Worm (Caenorhabditis elegans) whole organism, L1 larva: ENCODE data around the gene ZK154.4.

Experiments
- C16A3.4 ChIP-seq: fragments of 150-350 bp; optimal IDR thresholded peaks from 2 replicates; lab custom pipeline; 2014; ENCODE audit warnings: missing biosample characterization, missing genetic modification characterization
- C34B4.2 ChIP-seq: sonication (generic microtip); optimal IDR thresholded peaks from 2 replicates; lab custom pipeline; 2017; ENCODE audit warnings: mild to moderate bottlenecking, missing genetic modification characterization, missing compliant biosample characterization
- Y116A8C.19 ChIP-seq: sonication (generic microtip); optimal IDR thresholded peaks from 2 replicates; lab custom pipeline; 2016; ENCODE audit warnings: missing compliant biosample characterization, missing genetic modification characterization, borderline replicate concordance
- ama-1 ChIP-seq: fragments of 150-350 bp; optimal IDR thresholded peaks from 2 replicates; lab custom pipeline; 2014
- blmp-1 ChIP-seq: fragments of 150-350 bp; optimal IDR thresholded peaks from 2 replicates; lab custom pipeline; 2014; ENCODE audit warnings: missing biosample characterization, missing genetic modification characterization
- ceh-8 ChIP-seq: fragments of 200-800 bp; sonication (Bioruptor generic); optimal IDR thresholded peaks from 2 replicates; lab custom pipeline; 2018; ENCODE audit warnings: mild to moderate bottlenecking, missing genetic modification characterization, moderate library complexity, missing compliant biosample characterization
- ceh-88 ChIP-seq: fragments of 200-800 bp; sonication (Bioruptor generic); IDR thresholded peaks from 2 replicates; pipeline ENCODE4 v1.3.6; 2022; ENCODE audit warnings: missing genetic modification characterization, missing compliant biosample characterization
- ceh-90 ChIP-seq: sonication (generic microtip); optimal IDR thresholded peaks from 2 replicates; lab custom pipeline; 2016; ENCODE audit warnings: missing genetic modification characterization, missing compliant biosample characterization
- dsc-1 ChIP-seq: sonication (generic microtip); optimal IDR thresholded peaks from 2 replicates; lab custom pipeline; 2016; ENCODE audit warnings: mild to moderate bottlenecking, missing genetic modification characterization, missing compliant biosample characterization
- efl-1 ChIP-seq, 4 experiments: fragments of 150-350 bp; optimal IDR thresholded peaks in 3 of 4; peaks in 1 of 4; 1 replicate in 1 of 4; 2 replicates in 3 of 4; lab custom pipeline; 2014; ENCODE audit warnings: missing biosample characterization in 2 of 4, missing genetic modification characterization in 2 of 4, missing genetic modification reagents in 2 of 4
- efl-3 ChIP-seq: fragments of 200-800 bp; sonication (Bioruptor generic); optimal IDR thresholded peaks from 2 replicates; lab custom pipeline; 2018; ENCODE audit warnings: mild to moderate bottlenecking, missing genetic modification characterization, missing compliant biosample characterization
- egl-27 ChIP-seq, 2 experiments: fragments of 150-350 bp in 1 of 2; sonication (generic microtip); optimal IDR thresholded peaks; 3 replicates each; lab custom pipeline; 2017 to 2018; ENCODE audit warnings: missing biosample characterization in 2 of 2, missing genetic modification characterization in 2 of 2, missing genetic modification reagents in 2 of 2
- elt-2 ChIP-seq: sonication (generic microtip); optimal IDR thresholded peaks from 2 replicates; lab custom pipeline; 2016; ENCODE audit warnings: missing genetic modification characterization, mild to moderate bottlenecking, inconsistent platforms, missing compliant biosample characterization, missing genetic modification reagents
- elt-3 ChIP-seq, 6 experiments: fragments of 150-350 bp in 1 of 6; sonication (generic microtip); optimal IDR thresholded peaks; 2 replicates each; lab custom pipeline; 2017 to 2018; ENCODE audit warnings: missing biosample characterization in 6 of 6, missing genetic modification characterization in 6 of 6, inconsistent platforms in 1 of 6
- fos-1 ChIP-seq: fragments of 150-350 bp; optimal IDR thresholded peaks from 2 replicates; lab custom pipeline; 2014; ENCODE audit warnings: missing biosample characterization, missing genetic modification characterization
- grh-1 ChIP-seq: fragments of 200-800 bp; sonication (Bioruptor generic); IDR thresholded peaks from 2 replicates; pipeline ENCODE4 v1.3.6; 2022; ENCODE audit warnings: missing genetic modification reagents, missing genetic modification characterization, missing compliant biosample characterization
- hlh-4 ChIP-seq: sonication (generic microtip); optimal IDR thresholded peaks from 2 replicates; lab custom pipeline; 2016; ENCODE audit warnings: mild to moderate bottlenecking, missing genetic modification characterization, missing compliant biosample characterization
- irx-1 ChIP-seq: sonication (generic microtip); optimal IDR thresholded peaks from 2 replicates; lab custom pipeline; 2016; ENCODE audit warnings: missing genetic modification characterization, missing compliant biosample characterization
- isw-1 ChIP-seq: fragments of 200-800 bp; sonication (Bioruptor generic); IDR thresholded peaks from 2 replicates; pipeline ENCODE4 v1.3.6; 2022; ENCODE audit warnings: missing genetic modification characterization, missing compliant biosample characterization
- jun-1 ChIP-seq: fragments of 150-350 bp; optimal IDR thresholded peaks from 2 replicates; lab custom pipeline; 2014; ENCODE audit warnings: missing biosample characterization, missing genetic modification reagents, missing genetic modification characterization
- lin-13 ChIP-seq: fragments of 150-350 bp; optimal IDR thresholded peaks from 2 replicates; lab custom pipeline; 2014; ENCODE audit warnings: missing biosample characterization, missing genetic modification reagents, missing genetic modification characterization
- lin-14 ChIP-seq: fragments of 200-800 bp; sonication (Bioruptor generic); optimal IDR thresholded peaks from 2 replicates; lab custom pipeline; 2018; ENCODE audit warnings: mild to moderate bottlenecking, missing genetic modification characterization, moderate library complexity, missing compliant biosample characterization
- lin-15B ChIP-seq: fragments of 150-350 bp; sonication (generic microtip); optimal IDR thresholded peaks from 3 replicates; lab custom pipeline; 2014; ENCODE audit warnings: missing biosample characterization, missing genetic modification characterization
- lin-39 ChIP-seq: fragments of 150-350 bp; optimal IDR thresholded peaks from 2 replicates; lab custom pipeline; 2014; ENCODE audit warnings: missing biosample characterization, missing genetic modification reagents, missing genetic modification characterization
- lir-3 ChIP-seq: sonication (generic microtip); optimal IDR thresholded peaks from 2 replicates; lab custom pipeline; 2016; ENCODE audit warnings: mild to moderate bottlenecking, missing genetic modification characterization, moderate library complexity, missing compliant biosample characterization; ENCODE audit not compliant: poor library complexity
- lsy-2 ChIP-seq, 2 experiments: fragments of 150-350 bp; optimal IDR thresholded peaks; 2 replicates each; lab custom pipeline; 2014; ENCODE audit warnings: missing biosample characterization in 2 of 2, missing genetic modification characterization in 2 of 2
- mab-9 ChIP-seq: fragments of 200-800 bp; sonication (Bioruptor generic); IDR thresholded peaks from 2 replicates; pipeline ENCODE4 v1.3.6; 2022; ENCODE audit warnings: missing genetic modification reagents, missing genetic modification characterization, missing compliant biosample characterization
- mdl-1 ChIP-seq, 2 experiments: fragments of 150-350 bp; optimal IDR thresholded peaks; 2 replicates each; lab custom pipeline; 2014 to 2017; ENCODE audit warnings: missing biosample characterization in 2 of 2, missing genetic modification characterization in 2 of 2, inconsistent platforms in 1 of 2
- mep-1 ChIP-seq: fragments of 150-350 bp; optimal IDR thresholded peaks from 2 replicates; lab custom pipeline; 2014; ENCODE audit warnings: missing biosample characterization, missing genetic modification characterization
- nhr-11 ChIP-seq: fragments of 150-350 bp; optimal IDR thresholded peaks from 2 replicates; lab custom pipeline; 2014; ENCODE audit warnings: missing biosample characterization, missing genetic modification characterization
- nhr-47 ChIP-seq: sonication (generic microtip); optimal IDR thresholded peaks from 2 replicates; lab custom pipeline; 2016; ENCODE audit warnings: mild to moderate bottlenecking, missing genetic modification characterization, moderate library complexity, missing compliant biosample characterization
- nhr-76 ChIP-seq: sonication (generic microtip); optimal IDR thresholded peaks from 2 replicates; lab custom pipeline; 2017; ENCODE audit warnings: missing biosample characterization, missing genetic modification characterization
- nhr-84 ChIP-seq: sonication (generic microtip); optimal IDR thresholded peaks from 2 replicates; lab custom pipeline; 2017; ENCODE audit warnings: missing biosample characterization, missing genetic modification characterization
- nhr-85 ChIP-seq: sonication (generic microtip); peaks from one replicate; lab custom pipeline; 2016; ENCODE audit warnings: missing genetic modification characterization, inconsistent platforms, missing compliant biosample characterization
- rnt-1 ChIP-seq: sonication (generic microtip); optimal IDR thresholded peaks from 2 replicates; lab custom pipeline; 2016; ENCODE audit warnings: mild to moderate bottlenecking, missing genetic modification characterization, moderate library complexity, missing compliant biosample characterization
- skn-1 ChIP-seq: fragments of 150-350 bp; optimal IDR thresholded peaks from 2 replicates; lab custom pipeline; 2014; ENCODE audit warnings: missing biosample characterization, missing genetic modification characterization
- sptf-1 ChIP-seq: fragments of 150-350 bp; optimal IDR thresholded peaks from 2 replicates; lab custom pipeline; 2014; ENCODE audit warnings: missing biosample characterization, missing genetic modification characterization
- swsn-7 ChIP-seq: sonication (generic microtip); optimal IDR thresholded peaks from 2 replicates; lab custom pipeline; 2016; ENCODE audit warnings: missing genetic modification characterization, missing compliant biosample characterization
- tlp-1 ChIP-seq: fragments of 150-350 bp; optimal IDR thresholded peaks from 2 replicates; lab custom pipeline; 2014; ENCODE audit warnings: missing biosample characterization, missing genetic modification characterization
- unc-130 ChIP-seq: fragments of 150-350 bp; optimal IDR thresholded peaks from 2 replicates; lab custom pipeline; 2017; ENCODE audit warnings: missing biosample characterization, missing genetic modification characterization, inconsistent platforms
- unc-62 ChIP-seq: fragments of 150-350 bp; optimal IDR thresholded peaks from 2 replicates; lab custom pipeline; 2014; ENCODE audit warnings: missing biosample characterization, missing genetic modification reagents, missing genetic modification characterization
- unc-86 ChIP-seq: sonication (generic microtip); optimal IDR thresholded peaks from 2 replicates; lab custom pipeline; 2016; ENCODE audit warnings: missing genetic modification characterization, missing compliant biosample characterization
- vab-15 ChIP-seq: sonication (generic microtip); optimal IDR thresholded peaks from 2 replicates; lab custom pipeline; 2017; ENCODE audit warnings: missing genotype, mild to moderate bottlenecking, missing genetic modification characterization, missing compliant biosample characterization
- xbp-1 ChIP-seq: sonication (generic microtip); optimal IDR thresholded peaks from 2 replicates; lab custom pipeline; 2016; ENCODE audit warnings: missing genetic modification characterization, missing compliant biosample characterization
- zag-1 ChIP-seq: fragments of 150-350 bp; optimal IDR thresholded peaks from 2 replicates; lab custom pipeline; 2014; ENCODE audit warnings: missing biosample characterization, missing genetic modification characterization
- ztf-11 ChIP-seq, 2 experiments: sonication (generic microtip); optimal IDR thresholded peaks; 2 replicates each; lab custom pipeline; 2016 to 2017; ENCODE audit warnings: missing genetic modification characterization in 2 of 2, missing biosample characterization in 1 of 2, missing compliant biosample characterization in 1 of 2
- ztf-4 ChIP-seq: fragments of 150-350 bp; optimal IDR thresholded peaks from 2 replicates; lab custom pipeline; 2014; ENCODE audit warnings: missing biosample characterization, missing genetic modification characterization

ZK154.4 gene

ce11 chrX:7817555-7817954, 35.3 kb upstream of the ZK154.4 start:
- TF ChIP-seq sptf-1 (tag; lab: Kevin White, UChicago) (no peak), lin-14 (peak; percentile 9), isw-1 (no peak)

- no peak for TF ChIP-seq C34B4.2
- TF ChIP-seq nhr-85: no peak
- TF ChIP-seq dsc-1: no peak
- TF ChIP-seq unc-86 (tag; lab: Kevin White, UChicago): no peak
- TF ChIP-seq nhr-84: no peak
- no peak for TF ChIP-seq ceh-8 (GFP tag; lab: Kevin White, UChicago)
- no peak for TF ChIP-seq grh-1 (GFP tag; lab: Robert Waterston, UW)
- no peak for TF ChIP-seq ceh-88 (GFP tag; lab: Robert Waterston, UW)
- no peak for TF ChIP-seq lin-39 (tag; lab: Kevin White, UChicago)
- no peak for TF ChIP-seq sptf-1 (tag; lab: Kevin White, UChicago)
- TF ChIP-seq egl-27 (tag; optimal IDR thresholded peaks at IDR 0.05; lab: Kevin White, UChicago): no peak
- TF ChIP-seq blmp-1 (tag; lab: Kevin White, UChicago): no peak
- no peak for TF ChIP-seq fos-1 (tag; lab: Kevin White, UChicago)
- no peak for TF ChIP-seq C16A3.4 (tag; lab: Kevin White, UChicago)
- TF ChIP-seq lsy-2 (tag; optimal IDR thresholded peaks at IDR 0.05; lab: Kevin White, UChicago): no peak
- TF ChIP-seq hlh-4 (tag; lab: Kevin White, UChicago): no peak
- TF ChIP-seq vab-15 (tag; lab: Kevin White, UChicago): no peak
- no peak for TF ChIP-seq efl-3 (GFP tag; lab: Kevin White, UChicago)
- TF ChIP-seq jun-1 (tag; lab: Kevin White, UChicago): no peak
These were observed 34.3 kb upstream of the ZK154.4 start, which contains the start of the genes sek-1 and R03G5.6 for ce11 chrX:7816434-7816974. sek-1 (plus strand) TSS chrX:7816734. R03G5.6 (minus strand) TSS chrX:7816924.

ce11 chrX:7815230-7815629, 33.0 kb upstream of the ZK154.4 start:
- TF ChIP-seq skn-1 (peak; percentile 75), elt-3 (tag; optimal IDR thresholded peaks at IDR 0.05; lab: Kevin White, UChicago) (peak in 1 of 6 experiments; percentile 1), irx-1 (tag; lab: Kevin White, UChicago) (no peak)
- TF ChIP-seq, all 84 proteins: peak for 2

ce11 chrX:7814747-7815146, 32.5 kb upstream of the ZK154.4 start:
- peak; percentile 19 to 28 for TF ChIP-seq efl-1 (optimal IDR thresholded peaks at IDR 0.05; lab: Kevin White, UChicago)
- TF ChIP-seq efl-1 (GFP tag; optimal IDR thresholded peaks at IDR 0.05 in 1 of 2; lab: Kevin White, UChicago): peak in 1 of 2 experiments; percentile 74
- TF ChIP-seq lin-13 (GFP tag; lab: Kevin White, UChicago): no peak
- no peak for TF ChIP-seq nhr-76 (tag; lab: Kevin White, UChicago)
- no peak for TF ChIP-seq nhr-11
- TF ChIP-seq nhr-47 (tag; lab: Kevin White, UChicago): peak; percentile 21
- TF ChIP-seq hlh-4 (tag; lab: Kevin White, UChicago): no peak
- no peak for TF ChIP-seq lin-15B (tag; lab: Kevin White, UChicago)
- no peak for TF ChIP-seq ceh-88 (GFP tag; lab: Robert Waterston, UW)
- no peak for TF ChIP-seq ztf-11 (tag; optimal IDR thresholded peaks at IDR 0.05; lab: Kevin White, UChicago)
- TF ChIP-seq ztf-4 (tag; lab: Kevin White, UChicago): no peak
- no peak for TF ChIP-seq mab-9 (GFP tag; lab: Robert Waterston, UW)
- TF ChIP-seq elt-3 (tag; optimal IDR thresholded peaks at IDR 0.05; lab: Kevin White, UChicago): peak in 5 of 6 experiments; percentile 11 to 71 (median 52)
- TF ChIP-seq efl-3 (GFP tag; lab: Kevin White, UChicago): no peak
- no peak for TF ChIP-seq zag-1 (tag; lab: Kevin White, UChicago)
- TF ChIP-seq lin-14: peak; percentile 73
- TF ChIP-seq tlp-1 (tag; lab: Kevin White, UChicago): no peak
- no peak for TF ChIP-seq egl-27 (tag; optimal IDR thresholded peaks at IDR 0.05; lab: Kevin White, UChicago)
- TF ChIP-seq unc-130 (tag; lab: Kevin White, UChicago): no peak
- TF ChIP-seq mep-1 (tag; lab: Kevin White, UChicago): peak; percentile 63
- TF ChIP-seq ama-1 (lab: Kevin White, UChicago): no peak
- TF ChIP-seq ceh-8 (GFP tag; lab: Kevin White, UChicago): no peak
- TF ChIP-seq lir-3 (tag; lab: Kevin White, UChicago): peak; percentile 25
- TF ChIP-seq rnt-1 (tag; lab: Kevin White, UChicago): no peak
- no peak for TF ChIP-seq nhr-84
- TF ChIP-seq swsn-7: no peak
- peak; percentile 66 for TF ChIP-seq elt-2 (tag; lab: Kevin White, UChicago)
- TF ChIP-seq Y116A8C.19 (tag; lab: Kevin White, UChicago): no peak
- TF ChIP-seq ceh-90 (tag; lab: Kevin White, UChicago): no peak
- no peak for TF ChIP-seq xbp-1 (tag; lab: Kevin White, UChicago)
- no peak for TF ChIP-seq unc-62 (GFP tag; lab: Kevin White, UChicago)
- no peak for TF ChIP-seq mdl-1 (tag; optimal IDR thresholded peaks at IDR 0.05; lab: Kevin White, UChicago)
